5 fruit fly cellular contexts compared by ENCODE assay signal in the genomic region with DNA sequence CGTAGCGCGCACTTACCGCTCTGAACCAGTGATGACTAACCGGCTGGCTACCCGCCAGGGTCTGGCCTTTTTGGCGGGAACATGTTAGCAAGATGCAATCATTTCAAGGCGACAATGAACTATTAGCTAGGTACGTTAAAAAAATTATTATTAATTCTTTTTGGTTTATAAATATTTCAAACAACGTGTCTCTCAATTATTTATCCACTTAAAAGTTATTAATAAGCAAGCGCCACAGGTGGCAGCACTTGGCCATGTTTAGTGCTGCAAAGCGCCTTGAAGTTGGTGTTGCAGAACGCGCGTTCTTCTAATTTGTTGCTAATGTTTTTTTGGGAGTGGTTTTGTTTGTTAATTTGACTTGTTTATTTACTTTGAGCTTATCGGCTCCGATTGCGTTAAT.
TF ChIP-seq lines count a peak whose summit lies in the region.

A gene (minus strand): TSS at position 39 of the 400 bp plus-strand sequence.
A gene (plus strand): TSS at position 66 of the 400 bp plus-strand sequence.

TF ChIP-seq in whole organism, adult, 20 proteins besides CTCF, POLR2A, EP300 and RAD21 (continued from another document):
- TF ChIP-seq CG5204 (GFP tag; optimal IDR thresholded peaks at IDR 0.05; lab: Kevin White, UChicago) (peak; percentile 84), tj (GFP tag; optimal IDR thresholded peaks at IDR 0.05; lab: Kevin White, UChicago) (peak; percentile 54), toe (GFP tag; optimal IDR thresholded peaks at IDR 0.05; lab: Kevin White, UChicago) (peak; percentile 89)

TF ChIP-seq in whole organism, embryonic, 481 proteins besides CTCF, POLR2A, EP300 and RAD21 (continued from another document and continues in another):
- TF ChIP-seq CG10654 (GFP tag; optimal IDR thresholded peaks at IDR 0.05; lab: Kevin White, UChicago), result peak; percentile 60
- TF ChIP-seq vvl (GFP tag; IDR thresholded peaks at IDR 0.05; lab: Robert Waterston, UW), result peak; percentile 72
- TF ChIP-seq MESR4 (GFP tag; optimal IDR thresholded peaks at IDR 0.05; lab: Kevin White, UChicago), result peak; percentile 45
- no peak for TF ChIP-seq ham (GFP tag; IDR thresholded peaks at IDR 0.05; lab: Robert Waterston, UW)
- TF ChIP-seq CG31388 (GFP tag; optimal IDR thresholded peaks at IDR 0.05; lab: Kevin White, UChicago), result peak; percentile 25
- TF ChIP-seq Stat92E (GFP tag; optimal IDR thresholded peaks at IDR 0.05; lab: Kevin White, UChicago), result no peak
- TF ChIP-seq Dad (GFP tag; optimal IDR thresholded peaks at IDR 0.05; lab: Kevin White, UChicago), result peak; percentile 64
- TF ChIP-seq Elba2 (GFP tag; optimal IDR thresholded peaks at IDR 0.05; lab: Kevin White, UChicago), result peak; percentile 35
- peak; percentile 94 for TF ChIP-seq CG17186 (GFP tag; optimal IDR thresholded peaks at IDR 0.05; lab: Kevin White, UChicago)
- peak; percentile 20 for TF ChIP-seq HmgD (GFP tag; optimal IDR thresholded peaks at IDR 0.05; lab: Kevin White, UChicago)
- no peak for TF ChIP-seq Hr78 (GFP tag; optimal IDR thresholded peaks at IDR 0.05; lab: Kevin White, UChicago)
- TF ChIP-seq CG7556 (GFP tag; optimal IDR thresholded peaks at IDR 0.05; lab: Kevin White, UChicago), result peak; percentile 80
- TF ChIP-seq Taf1 (GFP tag; IDR thresholded peaks at IDR 0.05; lab: Robert Waterston, UW), result peak; percentile 56; the same call in 1 of the 2 replicates
- TF ChIP-seq kay (GFP tag; optimal IDR thresholded peaks at IDR 0.05; lab: Kevin White, UChicago), result peak; percentile 74
- peak; percentile 37 for TF ChIP-seq da (GFP tag; optimal IDR thresholded peaks at IDR 0.05; lab: Kevin White, UChicago)
- peak; percentile 86 for TF ChIP-seq CG13775 (GFP tag; optimal IDR thresholded peaks at IDR 0.05; lab: Kevin White, UChicago)
- TF ChIP-seq unpg (GFP tag; optimal IDR thresholded peaks at IDR 0.05; lab: Kevin White, UChicago), result peak; percentile 78
- peak; percentile 57 for TF ChIP-seq ftz-f1 (GFP tag; optimal IDR thresholded peaks at IDR 0.05; lab: Kevin White, UChicago)
- TF ChIP-seq sens (GFP tag; lab: Kevin White, UChicago), result peak; percentile 96
- TF ChIP-seq CG10543 (GFP tag; optimal IDR thresholded peaks at IDR 0.05; lab: Kevin White, UChicago), result peak; percentile 86
- TF ChIP-seq Hr39 (optimal IDR thresholded peaks at IDR 0.05; lab: Kevin White, UChicago), result no peak
- TF ChIP-seq CG1647 (GFP tag; optimal IDR thresholded peaks at IDR 0.05; lab: Kevin White, UChicago), result peak; percentile 75
- TF ChIP-seq HLH4C (GFP tag; IDR thresholded peaks at IDR 0.05; lab: Robert Waterston, UW; ENCODE audit: partially characterized antibody), result no peak; the same call in 2 of the 3 replicates
- peak; percentile 78 for TF ChIP-seq CG12299 (tag; optimal IDR thresholded peaks at IDR 0.05; lab: Kevin White, UChicago)
- TF ChIP-seq p53 (GFP tag; optimal IDR thresholded peaks at IDR 0.05; lab: Kevin White, UChicago), result peak; percentile 13
- no peak for TF ChIP-seq sug (tag; optimal IDR thresholded peaks at IDR 0.05; lab: Kevin White, UChicago)
- peak; percentile 81 for TF ChIP-seq CG13424 (tag; optimal IDR thresholded peaks at IDR 0.05; lab: Kevin White, UChicago)
- TF ChIP-seq dan (GFP tag; IDR thresholded peaks at IDR 0.05; lab: Robert Waterston, UW), result no peak
- no peak for TF ChIP-seq chinmo (GFP tag; IDR thresholded peaks at IDR 0.05; lab: Robert Waterston, UW; ENCODE audit: partially characterized antibody)
- peak; percentile 64 for TF ChIP-seq nerfin-1 (tag; optimal IDR thresholded peaks at IDR 0.05; lab: Kevin White, UChicago)

TF ChIP-seq in whole organism, prepupa, 60 proteins besides CTCF, POLR2A, EP300 and RAD21 (continued from another document and continues in another):
- TF ChIP-seq CG4318 (GFP tag; optimal IDR thresholded peaks at IDR 0.05; lab: Kevin White, UChicago), result no peak
- TF ChIP-seq Smox (GFP tag; optimal IDR thresholded peaks at IDR 0.05; lab: Kevin White, UChicago), result no peak
- peak; percentile 84 for TF ChIP-seq esn (GFP tag; optimal IDR thresholded peaks at IDR 0.05; lab: Kevin White, UChicago)
- no peak for TF ChIP-seq CG7368 (GFP tag; optimal IDR thresholded peaks at IDR 0.05; lab: Kevin White, UChicago)
- peak; percentile 45 for TF ChIP-seq Eip93F (GFP tag; optimal IDR thresholded peaks at IDR 0.05; lab: Kevin White, UChicago)
- TF ChIP-seq Met (GFP tag; optimal IDR thresholded peaks at IDR 0.05; lab: Kevin White, UChicago), result no peak
- TF ChIP-seq Ets96B (tag; optimal IDR thresholded peaks at IDR 0.05; lab: Kevin White, UChicago), result peak; percentile 63
- no peak for TF ChIP-seq net (GFP tag; optimal IDR thresholded peaks at IDR 0.05; lab: Kevin White, UChicago)
- no peak for TF ChIP-seq CG8632 (GFP tag; optimal IDR thresholded peaks at IDR 0.05; lab: Kevin White, UChicago)
- peak; percentile 87 for TF ChIP-seq lz (GFP tag; optimal IDR thresholded peaks at IDR 0.05; lab: Kevin White, UChicago)
- TF ChIP-seq fd59A (GFP tag; optimal IDR thresholded peaks at IDR 0.05; lab: Kevin White, UChicago), result peak; percentile 62
- TF ChIP-seq salr (GFP tag; optimal IDR thresholded peaks at IDR 0.05; lab: Kevin White, UChicago), result peak in 1 of 2 experiments; percentile 65
- peak; percentile 66 for TF ChIP-seq CG6792 (GFP tag; optimal IDR thresholded peaks at IDR 0.05; lab: Kevin White, UChicago)
- peak; percentile 87 for TF ChIP-seq CG31627 (GFP tag; optimal IDR thresholded peaks at IDR 0.05; lab: Kevin White, UChicago)
- TF ChIP-seq CG16779 (tag; optimal IDR thresholded peaks at IDR 0.05; lab: Kevin White, UChicago), result no peak
- TF ChIP-seq dac (GFP tag; optimal IDR thresholded peaks at IDR 0.05; lab: Kevin White, UChicago), result no peak
- TF ChIP-seq Hr38 (GFP tag; optimal IDR thresholded peaks at IDR 0.05; lab: Kevin White, UChicago), result no peak
- TF ChIP-seq OdsH (GFP tag; optimal IDR thresholded peaks at IDR 0.05; lab: Kevin White, UChicago), result no peak
- TF ChIP-seq CG10669 (GFP tag; optimal IDR thresholded peaks at IDR 0.05; lab: Kevin White, UChicago), result no peak
- TF ChIP-seq Eip78C (GFP tag; lab: Kevin White, UChicago), result peak; percentile 93
- TF ChIP-seq Sox102F (GFP tag; optimal IDR thresholded peaks at IDR 0.05; lab: Kevin White, UChicago), result no peak
- no peak for TF ChIP-seq CG8319 (GFP tag; optimal IDR thresholded peaks at IDR 0.05; lab: Kevin White, UChicago)
- peak; percentile 83 for TF ChIP-seq cyc (GFP tag; optimal IDR thresholded peaks at IDR 0.05; lab: Kevin White, UChicago)
- TF ChIP-seq CG6163 (GFP tag; IDR thresholded peaks at IDR 0.05; lab: Robert Waterston, UW), result peak; percentile 65; the same call in 2 of the 3 replicates
- TF ChIP-seq fd85E (GFP tag; optimal IDR thresholded peaks at IDR 0.05; lab: Kevin White, UChicago), result no peak
- 0 out of 2 replicates have a peak, but pooled peaks have one; percentile 45 for TF ChIP-seq CG11294 (GFP tag; IDR thresholded peaks at IDR 0.05; lab: Robert Waterston, UW)
- peak; percentile 42 for TF ChIP-seq CG34406 (GFP tag; optimal IDR thresholded peaks at IDR 0.05; lab: Kevin White, UChicago)
- TF ChIP-seq CG6808 (GFP tag; optimal IDR thresholded peaks at IDR 0.05; lab: Kevin White, UChicago), result no peak
- no peak for TF ChIP-seq Hr4 (GFP tag; optimal IDR thresholded peaks at IDR 0.05; lab: Kevin White, UChicago)
- TF ChIP-seq Gug (GFP tag; IDR thresholded peaks at IDR 0.05; lab: Robert Waterston, UW), result peak; percentile 60; the same call in 1 of the 2 replicates
- TF ChIP-seq CG8119 (GFP tag; IDR thresholded peaks at IDR 0.05; lab: Robert Waterston, UW), result peak; percentile 57; the same call in 2 of the 3 replicates
- peak; percentile 65 for TF ChIP-seq Lpt (GFP tag; optimal IDR thresholded peaks at IDR 0.05; lab: Kevin White, UChicago)

TF ChIP-seq in whole organism, pupa, 21 proteins besides CTCF, POLR2A, EP300 and RAD21 (continued from another document):
- TF ChIP-seq CG34367 (tag; optimal IDR thresholded peaks at IDR 0.05; lab: Kevin White, UChicago), result peak; percentile 39

TF ChIP-seq in whole organism, wandering third instar larva, 38 proteins besides CTCF, POLR2A, EP300 and RAD21 (continued from another document):
- no peak for TF ChIP-seq Hr78 (GFP tag; optimal IDR thresholded peaks at IDR 0.05; lab: Kevin White, UChicago)
- TF ChIP-seq jim (GFP tag; optimal IDR thresholded peaks at IDR 0.05; lab: Kevin White, UChicago), result no peak
- peak; percentile 89 for TF ChIP-seq fru (GFP tag; optimal IDR thresholded peaks at IDR 0.05; lab: Kevin White, UChicago)
- TF ChIP-seq Rel (GFP tag; optimal IDR thresholded peaks at IDR 0.05; lab: Kevin White, UChicago), result no peak
- TF ChIP-seq Rel (tag; optimal IDR thresholded peaks at IDR 0.05; lab: Kevin White, UChicago), result peak; percentile 75
- no peak for TF ChIP-seq Dif (GFP tag; optimal IDR thresholded peaks at IDR 0.05; lab: Kevin White, UChicago; ENCODE audit: partially characterized antibody)
- TF ChIP-seq sage (GFP tag; optimal IDR thresholded peaks at IDR 0.05; lab: Kevin White, UChicago), result no peak
- TF ChIP-seq ey (GFP tag; optimal IDR thresholded peaks at IDR 0.05; lab: Kevin White, UChicago), result peak; percentile 78
- peak; percentile 88 for TF ChIP-seq rgr (GFP tag; optimal IDR thresholded peaks at IDR 0.05; lab: Kevin White, UChicago)
- TF ChIP-seq psq (GFP tag; optimal IDR thresholded peaks at IDR 0.05; lab: Kevin White, UChicago), result peak; percentile 73
- TF ChIP-seq woc (GFP tag; optimal IDR thresholded peaks at IDR 0.05; lab: Kevin White, UChicago), result peak; percentile 94
- no peak for TF ChIP-seq dmrt93B (GFP tag; optimal IDR thresholded peaks at IDR 0.05; lab: Kevin White, UChicago)
- no peak for TF ChIP-seq CrebA (GFP tag; optimal IDR thresholded peaks at IDR 0.05; lab: Kevin White, UChicago; ENCODE audit: borderline replicate concordance)
- TF ChIP-seq CG32264 (GFP tag; optimal IDR thresholded peaks at IDR 0.05; lab: Kevin White, UChicago), result peak; percentile 62
- peak; percentile 91 for TF ChIP-seq h (GFP tag; optimal IDR thresholded peaks at IDR 0.05; lab: Kevin White, UChicago)
- TF ChIP-seq pan (optimal IDR thresholded peaks at IDR 0.05; lab: Kevin White, UChicago), result no peak
- peak; percentile 99 for TF ChIP-seq Myc (optimal IDR thresholded peaks at IDR 0.05; lab: Kevin White, UChicago)
- peak; percentile 87 for TF ChIP-seq HLH106 (tag; optimal IDR thresholded peaks at IDR 0.05; lab: Kevin White, UChicago)
